Fruit fly (Drosophila melanogaster) whole organism, wandering third instar larva: ENCODE data around the gene ast.

Experiments
- Abd-B ChIP-seq: fragments of >200 bp; optimal IDR thresholded peaks from 2 replicates; lab custom pipeline; 2017; ENCODE audit warnings: missing biosample characterization, missing genetic modification characterization
- CG9705 ChIP-seq: fragments of 200-800 bp; sonication (Bioruptor generic); optimal IDR thresholded peaks from 2 replicates; lab custom pipeline; 2018; ENCODE audit warnings: missing biosample characterization, mild to moderate bottlenecking, missing genetic modification characterization
- CrebA ChIP-seq: fragments of 200-800 bp; sonication (Bioruptor generic); optimal IDR thresholded peaks from 2 replicates; lab custom pipeline; 2016; ENCODE audit warnings: missing biosample characterization, mild to moderate bottlenecking, missing genetic modification characterization, borderline replicate concordance
- Dif ChIP-seq: fragments of 200-275, 200-300 bp; sonication (Bioruptor generic); optimal IDR thresholded peaks from 2 replicates; lab custom pipeline; 2018; ENCODE audit warnings: missing biosample characterization, missing genetic modification characterization; ENCODE audit not compliant: partially characterized antibody
- GATAd ChIP-seq: sonication (Bioruptor generic); optimal IDR thresholded peaks from 2 replicates; lab custom pipeline; 2016; ENCODE audit warnings: missing biosample characterization, missing genetic modification characterization
- HLH106 ChIP-seq: fragments of 200-800 bp; optimal IDR thresholded peaks from 3 replicates; lab custom pipeline; 2019; ENCODE audit warnings: missing biosample characterization, mild to moderate bottlenecking, missing genetic modification characterization, moderate library complexity
- Hr78 ChIP-seq: fragments of >200 bp; optimal IDR thresholded peaks from 2 replicates; lab custom pipeline; 2017; ENCODE audit warnings: missing biosample characterization, missing genetic modification characterization
- Hr83 ChIP-seq: fragments of 200-300 bp; sonication (Bioruptor generic); optimal IDR thresholded peaks from 2 replicates; lab custom pipeline; 2016; ENCODE audit warnings: missing biosample characterization, mild to moderate bottlenecking, missing genetic modification characterization, moderate library complexity; ENCODE audit not compliant: poor library complexity, severe bottlenecking
- Jra ChIP-seq: sonication (Bioruptor generic); optimal IDR thresholded peaks from 2 replicates; lab custom pipeline; 2016; ENCODE audit warnings: missing biosample characterization, missing genetic modification characterization
- Mio ChIP-seq: sonication (Bioruptor generic); optimal IDR thresholded peaks from 2 replicates; lab custom pipeline; 2016; ENCODE audit warnings: missing biosample characterization, missing genetic modification characterization
- Myc ChIP-seq: fragments of >200 bp; optimal IDR thresholded peaks from 2 replicates; lab custom pipeline; 2017
- N ChIP-seq: fragments of >200 bp; optimal IDR thresholded peaks from 2 replicates; lab custom pipeline; 2018; ENCODE audit warnings: missing biosample characterization, missing external identifiers, missing genetic modification characterization
- Rel ChIP-seq, 2 experiments: fragments of 200-800 bp; sonication (Bioruptor generic) in 1 of 2; optimal IDR thresholded peaks; 2 replicates in 1 of 2; 3 replicates in 1 of 2; lab custom pipeline; 2016 to 2019; ENCODE audit warnings: mild to moderate bottlenecking in 2 of 2, missing biosample characterization in 2 of 2, missing genetic modification characterization in 2 of 2, moderate library complexity in 1 of 2
- Sp1 ChIP-seq: fragments of 200-800 bp; sonication (Bioruptor generic); optimal IDR thresholded peaks from 3 replicates; lab custom pipeline; 2019; ENCODE audit warnings: missing biosample characterization, mild to moderate bottlenecking, missing genetic modification characterization, moderate library complexity
- Vsx2 ChIP-seq: fragments of 200-300, 225-300 bp; sonication (Bioruptor generic); optimal IDR thresholded peaks from 2 replicates; lab custom pipeline; 2018; ENCODE audit warnings: missing biosample characterization, missing genetic modification characterization; ENCODE audit not compliant: partially characterized antibody
- brk ChIP-seq: fragments of 200-800 bp; sonication (Bioruptor generic); optimal IDR thresholded peaks from 2 replicates; lab custom pipeline; 2016; ENCODE audit warnings: missing biosample characterization, mild to moderate bottlenecking, missing genetic modification characterization
- dl ChIP-seq, 2 experiments: fragments of 175-275, 200-275 bp in 1 of 2; fragments of 200-275 bp in 1 of 2; sonication (Bioruptor generic); optimal IDR thresholded peaks; lab custom pipeline; 2018; ENCODE audit warnings: mild to moderate bottlenecking in 2 of 2, missing biosample characterization in 2 of 2, missing genetic modification characterization in 2 of 2, moderate library complexity in 2 of 2; ENCODE audit not compliant: partially characterized antibody in 2 of 2, insufficient read depth in 1 of 2
- foxo ChIP-seq, 2 experiments: fragments of 200-800 bp; sonication (Bioruptor generic); optimal IDR thresholded peaks; 2 replicates in 1 of 2; 3 replicates in 1 of 2; lab custom pipeline; 2016 to 2017; ENCODE audit warnings: missing biosample characterization in 2 of 2, missing genetic modification characterization in 2 of 2
- fru ChIP-seq: fragments of 200-800 bp; sonication (Bioruptor generic); optimal IDR thresholded peaks from 3 replicates; lab custom pipeline; 2016; ENCODE audit warnings: missing biosample characterization, mild to moderate bottlenecking, missing genetic modification characterization
- h ChIP-seq: fragments of 200-800 bp; sonication (Bioruptor generic); optimal IDR thresholded peaks from 3 replicates; lab custom pipeline; 2016; ENCODE audit warnings: missing biosample characterization, mild to moderate bottlenecking, missing genetic modification characterization
- jim ChIP-seq: fragments of 175-275, 200-325 bp; sonication (Bioruptor generic); optimal IDR thresholded peaks from 2 replicates; lab custom pipeline; 2016; ENCODE audit warnings: missing biosample characterization, mild to moderate bottlenecking, missing genetic modification characterization
- lola ChIP-seq: fragments of >200 bp; optimal IDR thresholded peaks from 2 replicates; lab custom pipeline; 2017; ENCODE audit warnings: missing biosample characterization, missing genetic modification characterization
- pan ChIP-seq: fragments of >200 bp; optimal IDR thresholded peaks from 2 replicates; lab custom pipeline; 2017
- sage ChIP-seq: fragments of 200-800 bp; sonication (Bioruptor generic); optimal IDR thresholded peaks from 2 replicates; lab custom pipeline; 2016; ENCODE audit warnings: missing biosample characterization, mild to moderate bottlenecking, missing genetic modification characterization
- sv ChIP-seq: fragments of 200-800 bp; sonication (Bioruptor generic); optimal IDR thresholded peaks from 3 replicates; lab custom pipeline; 2016; ENCODE audit warnings: missing biosample characterization, missing genetic modification characterization
- usp ChIP-seq: fragments of >200 bp; optimal IDR thresholded peaks from 2 replicates; lab custom pipeline; 2017; ENCODE audit warnings: missing biosample characterization, missing genetic modification characterization
- woc ChIP-seq: sonication (Bioruptor generic); optimal IDR thresholded peaks from 2 replicates; lab custom pipeline; 2016; ENCODE audit warnings: missing biosample characterization, mild to moderate bottlenecking, missing genetic modification characterization

ast gene

dm6 chr2L:1043195-1043990, 34.4 kb upstream of the ast start:
- TF ChIP-seq N (GFP tag; lab: Kevin White, UChicago) (no peak), h (GFP tag; lab: Kevin White, UChicago) (no peak), HLH106 (tag; lab: Kevin White, UChicago) (no peak), CrebA (no peak), Abd-B (GFP tag; lab: Kevin White, UChicago) (no peak), lola (no peak)

dm6 chr2L:1047245-1047644, 30.5 kb upstream of the ast start:
- TF ChIP-seq woc (GFP tag; lab: Kevin White, UChicago) (no peak), usp (no peak), Sp1 (no peak), CrebA (no peak), N (GFP tag; lab: Kevin White, UChicago) (no peak)

DNA sequence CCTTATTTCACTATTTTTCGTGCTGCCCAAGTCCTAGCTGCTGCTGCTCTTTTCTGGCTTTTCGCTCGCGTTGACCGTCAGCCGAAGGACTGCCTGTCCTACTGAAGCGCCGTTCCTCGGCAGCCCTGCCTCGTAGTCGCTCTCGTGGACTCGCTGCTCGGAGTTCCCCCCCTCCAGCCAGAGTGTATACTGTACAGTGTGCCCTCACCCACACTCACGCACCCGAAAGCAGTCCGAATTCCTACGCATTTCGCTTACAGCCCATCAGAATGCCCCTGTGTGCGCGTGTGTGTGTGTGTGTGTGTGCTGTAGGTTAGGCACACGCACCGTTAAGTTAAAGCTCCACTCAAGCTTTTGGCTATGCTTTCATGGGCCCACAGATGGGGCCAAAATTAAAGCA, 29.8 kb upstream of the ast start, which contains the start of gene IA-2:
Gene IA-2 (minus strand): TSS at position 89 of the 400 bp plus-strand sequence.
- no peak for TF ChIP-seq usp
- TF ChIP-seq Hr78 (GFP tag; lab: Kevin White, UChicago) = no peak
- TF ChIP-seq pan (lab: Kevin White, UChicago) = no peak
- TF ChIP-seq Sp1 = no peak
- TF ChIP-seq HLH106 (tag; lab: Kevin White, UChicago) = no peak
- no peak for TF ChIP-seq sv
- TF ChIP-seq Dif (GFP tag; lab: Kevin White, UChicago) = no peak
- TF ChIP-seq dl (GFP tag; optimal IDR thresholded peaks at IDR 0.05; lab: Kevin White, UChicago; ENCODE audit: insufficient read depth in 1 of 2, partially characterized antibody in 2 of 2) = no peak
- TF ChIP-seq Mio (GFP tag; lab: Kevin White, UChicago) = no peak

- peak in 1 of 2 experiments; percentile 13 for TF ChIP-seq foxo (GFP tag; optimal IDR thresholded peaks at IDR 0.05; lab: Kevin White, UChicago)
- TF ChIP-seq brk (GFP tag; lab: Kevin White, UChicago) = no peak
- no peak for TF ChIP-seq Vsx2 (GFP tag; lab: Kevin White, UChicago)
- TF ChIP-seq HLH106 (tag; lab: Kevin White, UChicago) = no peak
- TF ChIP-seq fru (GFP tag; lab: Kevin White, UChicago) = no peak
Observed at dm6 chr2L:1048427-1048826, 29.3 kb upstream of the ast start.

dm6 chr2L:1048846-1049245, 28.9 kb upstream of the ast start:
- TF ChIP-seq Dif (GFP tag; lab: Kevin White, UChicago) (peak; percentile 11), CG9705 (GFP tag; lab: Kevin White, UChicago) (no peak)

- TF ChIP-seq Dif (GFP tag; lab: Kevin White, UChicago) = no peak
- peak; percentile 73 for TF ChIP-seq N (GFP tag; lab: Kevin White, UChicago)
- peak; percentile 40 for TF ChIP-seq lola
- TF ChIP-seq Myc = peak; percentile 70
- no peak for TF ChIP-seq jim (GFP tag; lab: Kevin White, UChicago)
- no peak for TF ChIP-seq Jra (GFP tag; lab: Kevin White, UChicago)
Observed at dm6 chr2L:1049361-1049760, 28.4 kb upstream of the ast start.

DNA sequence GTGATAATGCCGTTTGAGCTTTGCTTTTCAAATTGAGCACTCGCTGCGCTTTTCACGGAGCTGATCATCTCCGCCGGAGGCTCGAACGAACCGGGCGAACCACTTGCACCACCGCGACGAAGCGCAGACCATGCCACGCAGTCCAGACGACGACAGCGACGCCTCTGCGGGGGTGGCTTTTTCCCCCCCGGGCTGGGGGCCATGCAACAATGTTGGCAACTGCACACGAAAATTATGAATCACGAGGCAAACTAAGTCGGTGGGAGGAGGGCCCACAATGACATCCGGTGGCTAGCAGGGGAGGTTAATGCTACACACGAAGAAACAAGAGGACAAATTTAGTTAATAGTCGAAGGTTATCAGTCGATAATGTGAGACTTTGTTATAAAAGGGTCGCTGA, 21.1 kb upstream of the ast start:
- no peak for TF ChIP-seq foxo (GFP tag; optimal IDR thresholded peaks at IDR 0.05; lab: Kevin White, UChicago)
- TF ChIP-seq usp = no peak
- no peak for TF ChIP-seq pan (lab: Kevin White, UChicago)
- TF ChIP-seq jim (GFP tag; lab: Kevin White, UChicago) = no peak
- TF ChIP-seq sv = no peak
- TF ChIP-seq sage (GFP tag; lab: Kevin White, UChicago) = no peak
- TF ChIP-seq GATAd (GFP tag; lab: Kevin White, UChicago) = no peak
- no peak for TF ChIP-seq Rel (GFP tag; optimal IDR thresholded peaks at IDR 0.05; lab: Kevin White, UChicago)
- no peak for TF ChIP-seq Rel (tag; optimal IDR thresholded peaks at IDR 0.05; lab: Kevin White, UChicago)
- TF ChIP-seq Hr83 (GFP tag; lab: Kevin White, UChicago) = no peak
